Worm (Caenorhabditis elegans) whole organism, young adult: ENCODE results near the gene col-118.

ENCODE experiments used
- B0035.1 ChIP-seq: sonication (generic microtip); optimal IDR thresholded peaks from 2 replicates; lab custom pipeline; 2016; ENCODE audit warnings: missing genetic modification characterization, mild to moderate bottlenecking, missing compliant biosample characterization, missing genotype, missing genetic modification reagents
- B0336.3 ChIP-seq: fragments of 200-800 bp; sonication (Bioruptor generic); IDR thresholded peaks from 2 replicates; pipeline ENCODE4 v1.3.6; 2022; ENCODE audit warnings: missing genetic modification characterization, missing compliant biosample characterization
- C17E4.6 ChIP-seq: fragments of 200-800 bp; sonication (Bioruptor generic); IDR thresholded peaks from 2 replicates; pipeline ENCODE4 v1.3.6; 2022; ENCODE audit warnings: missing genetic modification reagents, missing genetic modification characterization, missing compliant biosample characterization
- F10E7.11 ChIP-seq: sonication (generic microtip); optimal IDR thresholded peaks from 2 replicates; lab custom pipeline; 2017; ENCODE audit warnings: mild to moderate bottlenecking, missing genetic modification characterization, moderate library complexity, missing compliant biosample characterization
- F52B5.7 ChIP-seq: sonication (generic microtip); optimal IDR thresholded peaks from 2 replicates; lab custom pipeline; 2016; ENCODE audit warnings: mild to moderate bottlenecking, missing genetic modification characterization, missing compliant biosample characterization
- F57C9.4 ChIP-seq: sonication (generic microtip); optimal IDR thresholded peaks from 2 replicates; lab custom pipeline; 2017; ENCODE audit warnings: mild to moderate bottlenecking, missing genetic modification characterization, missing compliant biosample characterization
- K12H6.12 ChIP-seq: fragments of 200-800 bp; sonication (Bioruptor generic); optimal IDR thresholded peaks from 2 replicates; lab custom pipeline; 2018; ENCODE audit warnings: mild to moderate bottlenecking, missing genetic modification characterization, missing compliant biosample characterization
- Y53F4B.3 ChIP-seq: fragments of 200-800 bp; sonication (Bioruptor generic); IDR thresholded peaks from 2 replicates; pipeline ENCODE4 v1.3.6; 2022; ENCODE audit warnings: missing genetic modification reagents, missing genetic modification characterization, missing compliant biosample characterization
- Y53G8AR.9 ChIP-seq: fragments of 200-800 bp; sonication (Bioruptor generic); conservative IDR thresholded peaks from 2 replicates; pipeline ENCODE4 v1.3.6; 2022; ENCODE audit warnings: missing genetic modification reagents, missing genetic modification characterization, missing compliant biosample characterization
- Y56A3A.18 ChIP-seq: fragments of 200-800 bp; sonication (Bioruptor generic); IDR thresholded peaks from 2 replicates; pipeline ENCODE4 v1.3.6; 2022; ENCODE audit warnings: missing genetic modification reagents, missing genetic modification characterization, missing compliant biosample characterization
- akir-1 ChIP-seq: fragments of 200-800 bp; sonication (Bioruptor generic); optimal IDR thresholded peaks from 2 replicates; lab custom pipeline; 2018; ENCODE audit warnings: mild to moderate bottlenecking, missing genetic modification characterization, moderate library complexity, missing compliant biosample characterization
- aptf-2 ChIP-seq: fragments of 200-800 bp; sonication (Bioruptor generic); conservative IDR thresholded peaks from 2 replicates; pipeline ENCODE4 v1.3.6; 2022; ENCODE audit warnings: missing genetic modification reagents, missing genetic modification characterization, missing compliant biosample characterization
- aptf-3 ChIP-seq: fragments of 200-800 bp; sonication (Bioruptor generic); IDR thresholded peaks from 2 replicates; pipeline ENCODE4 v1.3.6; 2022; ENCODE audit warnings: missing genetic modification characterization, missing compliant biosample characterization
- atf-7 ChIP-seq: sonication (generic microtip); optimal IDR thresholded peaks from 2 replicates; lab custom pipeline; 2017; ENCODE audit warnings: mild to moderate bottlenecking, missing genetic modification characterization, missing compliant biosample characterization
- attf-6 ChIP-seq: fragments of 200-800 bp; sonication (Bioruptor generic); IDR thresholded peaks from 2 replicates; pipeline ENCODE4 v1.3.6; 2022; ENCODE audit warnings: missing genetic modification reagents, missing genetic modification characterization, missing compliant biosample characterization
- cebp-1 ChIP-seq, 2 experiments: fragments of 200-800 bp in 1 of 2; sonication (Bioruptor generic) in 1 of 2; sonication (generic microtip) in 1 of 2; IDR thresholded peaks in 1 of 2; optimal IDR thresholded peaks in 1 of 2; 2 replicates each; pipeline versions ENCODE4 v1.3.6 to Lab custom; 2017 to 2022; ENCODE audit warnings: missing compliant biosample characterization in 2 of 2, missing genetic modification characterization in 2 of 2, mild to moderate bottlenecking in 1 of 2, missing genetic modification reagents in 1 of 2, moderate library complexity in 1 of 2
- ceh-100 ChIP-seq: fragments of 200-800 bp; sonication (Bioruptor generic); IDR thresholded peaks from 2 replicates; pipeline ENCODE4 v1.3.6; 2022; ENCODE audit warnings: missing genetic modification reagents, missing genetic modification characterization, missing compliant biosample characterization
- dpff-1 ChIP-seq: sonication (generic microtip); optimal IDR thresholded peaks from 2 replicates; lab custom pipeline; 2017; ENCODE audit warnings: mild to moderate bottlenecking, missing genetic modification characterization, missing compliant biosample characterization
- dpl-1 ChIP-seq: fragments of 150-350 bp; optimal IDR thresholded peaks from 2 replicates; lab custom pipeline; 2014; ENCODE audit warnings: missing biosample characterization, missing genetic modification reagents, missing genetic modification characterization
- egl-18 ChIP-seq: fragments of 200-800 bp; sonication (Bioruptor generic); IDR thresholded peaks from 2 replicates; pipeline ENCODE4 v1.3.6; 2022; ENCODE audit warnings: missing genetic modification reagents, missing genetic modification characterization, missing compliant biosample characterization
- ets-4 ChIP-seq: fragments of 200-800 bp; sonication (Bioruptor generic); optimal IDR thresholded peaks from 2 replicates; lab custom pipeline; 2018; ENCODE audit warnings: mild to moderate bottlenecking, missing genetic modification characterization, missing compliant biosample characterization
- fkh-3 ChIP-seq: sonication (generic microtip); optimal IDR thresholded peaks from 2 replicates; lab custom pipeline; 2016; ENCODE audit warnings: mild to moderate bottlenecking, missing genetic modification characterization, missing compliant biosample characterization
- him-1 ChIP-seq: sonication (generic microtip); optimal IDR thresholded peaks from 2 replicates; lab custom pipeline; 2016; ENCODE audit warnings: missing genotype, missing genetic modification reagents, missing genetic modification characterization, missing compliant biosample characterization
- hlh-12 ChIP-seq: sonication (generic microtip); optimal IDR thresholded peaks from 2 replicates; lab custom pipeline; 2016; ENCODE audit warnings: missing genetic modification characterization, missing compliant biosample characterization
- hmg-20 ChIP-seq: fragments of 200-800 bp; sonication (Bioruptor generic); IDR thresholded peaks from 2 replicates; pipeline ENCODE4 v1.3.6; 2022; ENCODE audit warnings: missing genetic modification reagents, missing genetic modification characterization, missing compliant biosample characterization
- hsf-1 ChIP-seq: fragments of 200-800 bp; sonication (Bioruptor generic); IDR thresholded peaks from 2 replicates; pipeline ENCODE4 v1.3.6; 2022; ENCODE audit warnings: missing genetic modification reagents, missing genetic modification characterization, missing compliant biosample characterization
- lag-1 ChIP-seq: fragments of 200-800 bp; sonication (Bioruptor generic); IDR thresholded peaks from 2 replicates; pipeline ENCODE4 v1.3.6; 2022; ENCODE audit warnings: missing genetic modification reagents, missing genetic modification characterization, missing compliant biosample characterization
- lin-54 ChIP-seq: fragments of 200-800 bp; sonication (Bioruptor generic); optimal IDR thresholded peaks from 2 replicates; lab custom pipeline; 2018; ENCODE audit warnings: mild to moderate bottlenecking, missing genetic modification characterization, missing compliant biosample characterization
- lir-1 ChIP-seq: fragments of 200-800 bp; sonication (Bioruptor generic); conservative IDR thresholded peaks from 2 replicates; pipeline ENCODE4 v1.3.6; 2022; ENCODE audit warnings: missing genetic modification reagents, missing genetic modification characterization, missing compliant biosample characterization
- madf-10 ChIP-seq: sonication (generic microtip); optimal IDR thresholded peaks from 2 replicates; lab custom pipeline; 2016; ENCODE audit warnings: mild to moderate bottlenecking, missing genetic modification characterization, missing compliant biosample characterization
- madf-8 ChIP-seq: fragments of 200-800 bp; sonication (Bioruptor generic); conservative IDR thresholded peaks from 2 replicates; pipeline ENCODE4 v1.3.6; 2022; ENCODE audit warnings: missing genetic modification reagents, missing genetic modification characterization, missing compliant biosample characterization
- mes-4 ChIP-seq: sonication (generic microtip); optimal IDR thresholded peaks from 2 replicates; lab custom pipeline; 2016; ENCODE audit warnings: missing genotype, missing genetic modification characterization, missing compliant biosample characterization
- mxl-1 ChIP-seq: sonication (generic microtip); optimal IDR thresholded peaks from 2 replicates; lab custom pipeline; 2016; ENCODE audit warnings: missing genetic modification characterization, missing compliant biosample characterization
- rcor-1 ChIP-seq: fragments of 200-800 bp; sonication (Bioruptor generic); IDR thresholded peaks from 2 replicates; pipeline ENCODE4 v1.3.6; 2022; ENCODE audit warnings: missing genetic modification reagents, missing genetic modification characterization, missing compliant biosample characterization
- rpc-1 ChIP-seq, 2 experiments: fragments of 150-350 bp in 1 of 2; sonication (generic microtip) in 1 of 2; optimal IDR thresholded peaks; 2 replicates each; lab custom pipeline; 2014 to 2018; ENCODE audit warnings: missing biosample characterization in 1 of 2, missing genetic modification characterization in 1 of 2, missing genetic modification reagents in 1 of 2, missing genotype in 1 of 2
- sea-2 ChIP-seq: fragments of 200-800 bp; sonication (Bioruptor generic); IDR thresholded peaks from 2 replicates; pipeline ENCODE4 v1.3.6; 2022; ENCODE audit warnings: missing genetic modification characterization, missing compliant biosample characterization
- snpc-1.1 ChIP-seq: sonication (generic microtip); optimal IDR thresholded peaks from 2 replicates; lab custom pipeline; 2017; ENCODE audit warnings: missing genetic modification characterization, mild to moderate bottlenecking, missing compliant biosample characterization, antibody characterized with exemption, moderate library complexity, missing genotype, missing genetic modification reagents; ENCODE audit not compliant: insufficient read depth
- snpc-1.3 ChIP-seq: sonication (generic microtip); optimal IDR thresholded peaks from 2 replicates; lab custom pipeline; 2017; ENCODE audit warnings: missing genetic modification characterization, mild to moderate bottlenecking, missing compliant biosample characterization, antibody characterized with exemption, moderate library complexity, missing genotype, missing genetic modification reagents; ENCODE audit not compliant: insufficient read depth
- snpc-3.4 ChIP-seq: sonication (generic microtip); optimal IDR thresholded peaks from 2 replicates; lab custom pipeline; 2017; ENCODE audit warnings: missing genetic modification characterization, mild to moderate bottlenecking, missing compliant biosample characterization, antibody characterized with exemption, moderate library complexity, missing genotype, missing genetic modification reagents
- sptf-2 ChIP-seq: fragments of 200-800 bp; sonication (Bioruptor generic); optimal IDR thresholded peaks from 2 replicates; lab custom pipeline; 2018; ENCODE audit warnings: mild to moderate bottlenecking, missing genetic modification characterization, missing compliant biosample characterization
- tbp1 ChIP-seq: fragments of 200-800 bp; sonication (Bioruptor generic); optimal IDR thresholded peaks from 2 replicates; lab custom pipeline; 2018; ENCODE audit warnings: mild to moderate bottlenecking, missing genetic modification characterization, missing compliant biosample characterization
- zfh-2 ChIP-seq: fragments of 200-800 bp; sonication (Bioruptor generic); conservative IDR thresholded peaks from 2 replicates; pipeline ENCODE4 v1.3.6; 2022; ENCODE audit warnings: missing genetic modification reagents, missing genetic modification characterization, missing compliant biosample characterization
- zim-3 ChIP-seq: sonication (generic microtip); optimal IDR thresholded peaks from 2 replicates; lab custom pipeline; 2017; ENCODE audit warnings: mild to moderate bottlenecking, missing genetic modification characterization, moderate library complexity, missing compliant biosample characterization
- ztf-22 ChIP-seq: fragments of 200-800 bp; sonication (Bioruptor generic); optimal IDR thresholded peaks from 2 replicates; lab custom pipeline; 2018; ENCODE audit warnings: mild to moderate bottlenecking, missing genetic modification characterization, moderate library complexity, missing compliant biosample characterization
- ztf-25 ChIP-seq: fragments of 200-800 bp; sonication (Bioruptor generic); IDR thresholded peaks from 2 replicates; pipeline ENCODE4 v1.3.6; 2022; ENCODE audit warnings: missing genetic modification reagents, missing genetic modification characterization, missing compliant biosample characterization
- ztf-26 ChIP-seq: sonication (generic microtip); optimal IDR thresholded peaks from 2 replicates; lab custom pipeline; 2017; ENCODE audit warnings: missing genetic modification characterization, missing compliant biosample characterization
- ztf-6 ChIP-seq: fragments of 200-800 bp; sonication (Bioruptor generic); IDR thresholded peaks from 2 replicates; pipeline ENCODE4 v1.3.6; 2022; ENCODE audit warnings: missing genetic modification reagents, missing genetic modification characterization, missing compliant biosample characterization

The col-118 gene

ce11 chrIV:8888525-8889026, 40.6 kb downstream of the col-118 start, which contains the start of gene oma-1 (continued):
- no peak for TF ChIP-seq F52B5.7 (tag; lab: Kevin White, UChicago)
- TF ChIP-seq ceh-100 (GFP tag; lab: Robert Waterston, UW), result 0 out of 2 replicates have a peak, but pooled peaks have one; percentile 13
- peak; percentile 65; the same call in 1 of the 2 replicates for TF ChIP-seq rcor-1
- TF ChIP-seq zfh-2 (GFP tag; lab: Robert Waterston, UW), result no peak
- 0 out of 2 replicates have a peak, but pooled peaks have one; percentile 14 for TF ChIP-seq C17E4.6 (GFP tag; lab: Robert Waterston, UW)
- TF ChIP-seq K12H6.12 (tag; lab: Kevin White, UChicago), result no peak
- no peak for TF ChIP-seq hlh-12 (tag; lab: Kevin White, UChicago)
- TF ChIP-seq lag-1, result no peak
- no peak; the same call in 1 of the 2 replicates for TF ChIP-seq hsf-1 (GFP tag; lab: Robert Waterston, UW)
- no peak for TF ChIP-seq lir-1
- no peak for TF ChIP-seq dpff-1
- no peak for TF ChIP-seq snpc-1.3
- TF ChIP-seq ets-4, result no peak
- no peak for TF ChIP-seq sea-2 (GFP tag; lab: Robert Waterston, UW)
- TF ChIP-seq atf-7, result no peak
- TF ChIP-seq attf-6, result no peak
- no peak for TF ChIP-seq F57C9.4 (tag; lab: Kevin White, UChicago)
- TF ChIP-seq madf-10 (tag; lab: Kevin White, UChicago), result no peak
- TF ChIP-seq aptf-3, result no peak
- TF ChIP-seq F10E7.11 (tag; lab: Kevin White, UChicago), result no peak
- TF ChIP-seq Y53F4B.3 (GFP tag; lab: Robert Waterston, UW), result no peak
- peak; percentile 98 for TF ChIP-seq madf-8 (GFP tag; lab: Robert Waterston, UW)
- no peak for TF ChIP-seq ztf-25
- no peak for TF ChIP-seq lin-54 (GFP tag; lab: Kevin White, UChicago)
- TF ChIP-seq sptf-2 (GFP tag; lab: Kevin White, UChicago), result no peak
- TF ChIP-seq rpc-1 (optimal IDR thresholded peaks at IDR 0.05; lab: Kevin White, UChicago), result no peak
- no peak for TF ChIP-seq rpc-1 (tag; optimal IDR thresholded peaks at IDR 0.05; lab: Kevin White, UChicago)
- TF ChIP-seq fkh-3 (tag; lab: Kevin White, UChicago), result no peak
- no peak for TF ChIP-seq aptf-2 (GFP tag; lab: Robert Waterston, UW)
- TF ChIP-seq ztf-6 (GFP tag; lab: Robert Waterston, UW), result no peak
- no peak for TF ChIP-seq mxl-1 (tag; lab: Kevin White, UChicago)
- peak; percentile 83 for TF ChIP-seq dpl-1
- peak; percentile 82 for TF ChIP-seq snpc-3.4
- TF ChIP-seq ztf-22, result no peak
- TF ChIP-seq mes-4 (tag; lab: Kevin White, UChicago), result no peak
- no peak for TF ChIP-seq B0336.3
- TF ChIP-seq akir-1 (GFP tag; lab: Kevin White, UChicago), result no peak
- TF ChIP-seq cebp-1 (GFP tag; IDR thresholded peaks at IDR 0.05; lab: Robert Waterston, UW), result no peak
- no peak for TF ChIP-seq cebp-1 (tag; optimal IDR thresholded peaks at IDR 0.05; lab: Kevin White, UChicago)
- no peak for TF ChIP-seq snpc-1.1
- TF ChIP-seq zim-3 (tag; lab: Kevin White, UChicago), result no peak
- TF ChIP-seq tbp1 (GFP tag; lab: Kevin White, UChicago), result no peak
- TF ChIP-seq B0035.1 (tag; lab: Kevin White, UChicago), result no peak
- TF ChIP-seq ztf-26 (tag; lab: Kevin White, UChicago), result no peak
- TF ChIP-seq hmg-20 (GFP tag; lab: Robert Waterston, UW), result no peak
- TF ChIP-seq egl-18 (GFP tag; lab: Robert Waterston, UW), result no peak
- no peak for TF ChIP-seq him-1 (tag; lab: Kevin White, UChicago)
- TF ChIP-seq Y53G8AR.9 (GFP tag; lab: Robert Waterston, UW), result no peak
- TF ChIP-seq Y56A3A.18, result no peak
- TF ChIP-seq, all 124 proteins: peak for 22
